Worm (Caenorhabditis elegans): ENCODE measurements around the gene tag-314.

Gene tag-314

ce11 chrV:10404701-10405100 lies 23.8 kb downstream of the tag-314 start:
- TF ChIP-seq ztf-1 (GFP tag; conservative IDR thresholded peaks at IDR 0.05), result no peak
- TF ChIP-seq fos-1 (tag; optimal IDR thresholded peaks at IDR 0.05), result peak; percentile 29

ce11 chrV:10402804-10403203 lies 25.7 kb downstream of the tag-314 start, which contains the start of gene F15H10.8:
F15H10.8 (minus strand) TSS chrV:10402904.
- TF ChIP-seq mdl-1 (tag; optimal IDR thresholded peaks at IDR 0.05), result no peak
- no peak for TF ChIP-seq nhr-25 (tag; optimal IDR thresholded peaks at IDR 0.05)
- TF ChIP-seq lsy-2 (tag; optimal IDR thresholded peaks at IDR 0.05), result no peak
- no peak for TF ChIP-seq mab-5 (tag; optimal IDR thresholded peaks at IDR 0.05)
- TF ChIP-seq nhr-21 (tag; optimal IDR thresholded peaks at IDR 0.05), result no peak
- no peak for TF ChIP-seq fos-1 (tag; optimal IDR thresholded peaks at IDR 0.05)
- TF ChIP-seq blmp-1 (tag; optimal IDR thresholded peaks at IDR 0.05; ENCODE audit: insufficient read depth), result no peak
- no peak for TF ChIP-seq ama-1 (optimal IDR thresholded peaks at IDR 0.05)
- no peak for TF ChIP-seq lin-13 (GFP tag; optimal IDR thresholded peaks at IDR 0.05)
- no peak for TF ChIP-seq sem-4 (tag; optimal IDR thresholded peaks at IDR 0.05)
- TF ChIP-seq nhr-12 (tag; optimal IDR thresholded peaks at IDR 0.05), result no peak
- no peak for TF ChIP-seq elt-3 (tag; optimal IDR thresholded peaks at IDR 0.05)

- peak; percentile 80 for TF ChIP-seq nhr-129 (tag; optimal IDR thresholded peaks at IDR 0.05)
- TF ChIP-seq sma-9 (GFP tag; optimal IDR thresholded peaks at IDR 0.05), result peak; percentile 76
- TF ChIP-seq sma-9 (tag; optimal IDR thresholded peaks at IDR 0.05), result no peak
- TF ChIP-seq crh-2 (tag; optimal IDR thresholded peaks at IDR 0.05), result peak; percentile 37
- TF ChIP-seq gmeb-1 (tag; optimal IDR thresholded peaks at IDR 0.05), result peak; percentile 24
- peak; percentile 93 for TF ChIP-seq fos-1 (tag; optimal IDR thresholded peaks at IDR 0.05)
- no peak for TF ChIP-seq ceh-82 (tag; optimal IDR thresholded peaks at IDR 0.05)
- TF ChIP-seq ZK546.5 (tag; optimal IDR thresholded peaks at IDR 0.05), result no peak
Observed at ce11 chrV:10399290-10399689, 29.2 kb downstream of the tag-314 start.

- peak; percentile 53 for TF ChIP-seq sma-9 (GFP tag; optimal IDR thresholded peaks at IDR 0.05)
- no peak for TF ChIP-seq sma-9 (tag; optimal IDR thresholded peaks at IDR 0.05)
- peak; percentile 41 for TF ChIP-seq fos-1 (tag; optimal IDR thresholded peaks at IDR 0.05)
- no peak for TF ChIP-seq nhr-12 (tag; optimal IDR thresholded peaks at IDR 0.05)
- no peak for TF ChIP-seq lin-39 (tag; optimal IDR thresholded peaks at IDR 0.05)
- TF ChIP-seq nhr-77 (tag; optimal IDR thresholded peaks at IDR 0.05), result no peak
- no peak for TF ChIP-seq ceh-16 (tag; optimal IDR thresholded peaks at IDR 0.05)
- TF ChIP-seq F13H6.1 (tag; optimal IDR thresholded peaks at IDR 0.05), result no peak
- TF ChIP-seq peb-1 (tag; optimal IDR thresholded peaks at IDR 0.05), result no peak
- TF ChIP-seq dmd-4 (tag; optimal IDR thresholded peaks at IDR 0.05), result no peak
- no peak for TF ChIP-seq nhr-21 (tag; optimal IDR thresholded peaks at IDR 0.05)
- peak; percentile 14 for TF ChIP-seq crh-2 (tag; optimal IDR thresholded peaks at IDR 0.05)
- no peak for TF ChIP-seq Y55F3AM.14 (GFP tag; optimal IDR thresholded peaks at IDR 0.05)
- TF ChIP-seq alr-1 (tag; optimal IDR thresholded peaks at IDR 0.05), result no peak
- TF ChIP-seq unc-55 (GFP tag; optimal IDR thresholded peaks at IDR 0.05), result no peak
- peak; percentile 29 for TF ChIP-seq nhr-129 (tag; optimal IDR thresholded peaks at IDR 0.05)
- no peak for TF ChIP-seq aly-2 (tag; optimal IDR thresholded peaks at IDR 0.05)
- no peak for TF ChIP-seq lin-13 (GFP tag; optimal IDR thresholded peaks at IDR 0.05)
- TF ChIP-seq ztf-4 (tag; optimal IDR thresholded peaks at IDR 0.05), result no peak
- no peak for TF ChIP-seq elt-3 (tag; optimal IDR thresholded peaks at IDR 0.05)
- TF ChIP-seq unc-39 (tag; optimal IDR thresholded peaks at IDR 0.05), result no peak
- TF ChIP-seq mdl-1 (tag; optimal IDR thresholded peaks at IDR 0.05), result no peak
- TF ChIP-seq mab-5 (tag; optimal IDR thresholded peaks at IDR 0.05), result no peak
- no peak for TF ChIP-seq R02D3.7 (tag; optimal IDR thresholded peaks at IDR 0.05)
- TF ChIP-seq C34F6.9 (tag; optimal IDR thresholded peaks at IDR 0.05), result no peak
Observed at ce11 chrV:10398431-10398830, 30.1 kb downstream of the tag-314 start, which contains the start of gene ugt-2. ugt-2 (plus strand) TSS chrV:10398801.

ce11 chrV:10395173-10395766 lies 33.2 kb downstream of the tag-314 start, which contains the start of the genes col-151 and ugt-1:
col-151 (minus strand) TSS chrV:10395223.
ugt-1 (plus strand) TSS chrV:10395663.
- TF ChIP-seq fos-1 (tag; optimal IDR thresholded peaks at IDR 0.05) (peak; percentile 25), unc-39 (tag; optimal IDR thresholded peaks at IDR 0.05) (no peak)
